Fruit fly (Drosophila melanogaster) whole organism, embryonic: ENCODE data around the gene Rab3-GAP.
A peak's percentile ranks its signal among the peaks of the same experiment; 100 is the strongest.

Source experiments
- Atf-2 ChIP-seq: fragments of 200-800 bp; sonication (Bioruptor generic); optimal IDR thresholded peaks from 2 replicates; lab custom pipeline; 2016; ENCODE audit warnings: missing biosample characterization, missing genetic modification characterization
- B-H1 ChIP-seq: fragments of 200-800 bp; sonication (Bioruptor generic); IDR thresholded peaks from 3 replicates; pipeline ENCODE4 v1.3.6; 2022; ENCODE audit warnings: missing biosample characterization, missing genetic modification characterization
- B-H2 ChIP-seq: fragments of 200-800 bp; sonication (Bioruptor generic); optimal IDR thresholded peaks from 2 replicates; lab custom pipeline; 2018; ENCODE audit warnings: missing biosample characterization, mild to moderate bottlenecking, missing genetic modification characterization
- BEAF-32 ChIP-seq: fragments of 200-800 bp; sonication (Bioruptor generic); optimal IDR thresholded peaks from 3 replicates; lab custom pipeline; 2017; ENCODE audit warnings: missing biosample characterization, missing genetic modification characterization, mild to moderate bottlenecking, moderate library complexity, missing genetic modification reagents
- Bgb ChIP-seq: fragments of 200-800 bp; sonication (Bioruptor generic); IDR thresholded peaks from 2 replicates; pipeline ENCODE4 v1.3.6; 2022; ENCODE audit warnings: missing biosample characterization, missing genetic modification characterization; ENCODE audit not compliant: partially characterized antibody
- CG1233 ChIP-seq: fragments of 200-800 bp; sonication (Bioruptor generic); optimal IDR thresholded peaks from 4 replicates; lab custom pipeline; 2018; ENCODE audit warnings: missing biosample characterization, mild to moderate bottlenecking, missing genetic modification characterization
- CG13296 ChIP-seq: fragments of 200-800 bp; sonication (Bioruptor generic); optimal IDR thresholded peaks from 3 replicates; lab custom pipeline; 2018; ENCODE audit warnings: missing biosample characterization, mild to moderate bottlenecking, missing genetic modification characterization
- CG17359 ChIP-seq: fragments of 200-800 bp; sonication (Bioruptor generic); optimal IDR thresholded peaks from 3 replicates; lab custom pipeline; 2018; ENCODE audit warnings: missing biosample characterization, mild to moderate bottlenecking, missing genetic modification characterization, moderate library complexity
- CG18262 ChIP-seq: fragments of 200-800 bp; optimal IDR thresholded peaks from 3 replicates; lab custom pipeline; 2019; ENCODE audit warnings: missing biosample characterization, mild to moderate bottlenecking, missing genetic modification characterization, moderate library complexity
- CG18764 ChIP-seq: fragments of 200-800 bp; sonication (Bioruptor generic); optimal IDR thresholded peaks from 3 replicates; lab custom pipeline; 2016; ENCODE audit warnings: missing biosample characterization, missing genetic modification characterization
- CG2116 ChIP-seq: fragments of 200-800 bp; sonication (Bioruptor generic); optimal IDR thresholded peaks from 3 replicates; lab custom pipeline; 2018; ENCODE audit warnings: missing biosample characterization, mild to moderate bottlenecking, missing genetic modification characterization
- CG2889 ChIP-seq: fragments of 200-800 bp; sonication (Bioruptor generic); IDR thresholded peaks from 3 replicates; pipeline ENCODE4 v1.3.6; 2022; ENCODE audit warnings: missing biosample characterization, missing genetic modification characterization
- CG30020 ChIP-seq: fragments of 200-800 bp; optimal IDR thresholded peaks from 2 replicates; lab custom pipeline; 2019; ENCODE audit warnings: missing biosample characterization, mild to moderate bottlenecking, missing genetic modification characterization, moderate library complexity
- CG31388 ChIP-seq: fragments of 200-800 bp; sonication (Bioruptor generic); optimal IDR thresholded peaks from 2 replicates; lab custom pipeline; 2016; ENCODE audit warnings: missing biosample characterization, missing genetic modification characterization
- CG3407 ChIP-seq: fragments of 200-800 bp; sonication (Bioruptor generic); optimal IDR thresholded peaks from 2 replicates; lab custom pipeline; 2018; ENCODE audit warnings: missing biosample characterization, mild to moderate bottlenecking, missing genetic modification characterization
- CG34224 ChIP-seq: fragments of 200-800 bp; sonication (Bioruptor generic); IDR thresholded peaks from 3 replicates; pipeline ENCODE4 v1.3.6; 2022; ENCODE audit warnings: missing biosample characterization, missing genetic modification characterization; ENCODE audit not compliant: partially characterized antibody
- CG6654 ChIP-seq: fragments of 200-800 bp; sonication (Bioruptor generic); optimal IDR thresholded peaks from 2 replicates; lab custom pipeline; 2017; ENCODE audit warnings: missing biosample characterization, mild to moderate bottlenecking, missing genetic modification characterization
- CG6813 ChIP-seq: fragments of 200-800 bp; sonication (Bioruptor generic); optimal IDR thresholded peaks from 2 replicates; lab custom pipeline; 2017; ENCODE audit warnings: missing biosample characterization, missing genetic modification characterization, mild to moderate bottlenecking, moderate library complexity, missing genetic modification reagents
- CG7357 ChIP-seq: fragments of 200-800 bp; sonication (Bioruptor generic); IDR thresholded peaks from 3 replicates; pipeline ENCODE4 v1.3.6; 2022; ENCODE audit warnings: missing biosample characterization, missing genetic modification characterization
- CG7839 ChIP-seq: fragments of 200-800 bp; sonication (Bioruptor generic); optimal IDR thresholded peaks from 3 replicates; lab custom pipeline; 2018; ENCODE audit warnings: missing biosample characterization, mild to moderate bottlenecking, missing genetic modification characterization, moderate library complexity
- CG8089 ChIP-seq: fragments of 200-800 bp; sonication (Bioruptor generic); optimal IDR thresholded peaks from 3 replicates; lab custom pipeline; 2016; ENCODE audit warnings: missing biosample characterization, missing genetic modification characterization
- CG8359 ChIP-seq: fragments of 200-800 bp; sonication (Bioruptor generic); optimal IDR thresholded peaks from 2 replicates; lab custom pipeline; 2017; ENCODE audit warnings: missing biosample characterization, mild to moderate bottlenecking, missing genetic modification characterization, borderline replicate concordance
- Dad ChIP-seq: fragments of 200-800 bp; sonication (Bioruptor generic); optimal IDR thresholded peaks from 3 replicates; lab custom pipeline; 2016; ENCODE audit warnings: missing biosample characterization, missing genetic modification characterization
- E2f2 ChIP-seq: fragments of 200-800 bp; sonication (Bioruptor generic); IDR thresholded peaks from 2 replicates; pipeline ENCODE4 v1.3.6; 2022; ENCODE audit warnings: missing biosample characterization, missing genetic modification characterization
- Hr78 ChIP-seq, 2 experiments: fragments of 200-800 bp in 1 of 2; fragments of >200 bp in 1 of 2; sonication (Bioruptor generic) in 1 of 2; optimal IDR thresholded peaks; 2 replicates each; lab custom pipeline; 2017 to 2019; ENCODE audit warnings: missing biosample characterization in 2 of 2, missing genetic modification characterization in 2 of 2, mild to moderate bottlenecking in 1 of 2, moderate library complexity in 1 of 2
- Med ChIP-seq: fragments of 200-800 bp; sonication (Bioruptor generic); peaks from one replicate; lab custom pipeline; 2016; ENCODE audit warnings: missing biosample characterization, missing genetic modification characterization, mild to moderate bottlenecking, inconsistent platforms, moderate library complexity
- Neu2 ChIP-seq: fragments of 200-800 bp; sonication (Bioruptor generic); optimal IDR thresholded peaks from 3 replicates; lab custom pipeline; 2016; ENCODE audit warnings: missing biosample characterization, missing genetic modification characterization, borderline replicate concordance
- Nf-YC ChIP-seq: fragments of 200-800 bp; optimal IDR thresholded peaks from 3 replicates; lab custom pipeline; 2019; ENCODE audit warnings: missing biosample characterization, mild to moderate bottlenecking, missing genetic modification characterization, moderate library complexity
- Ptx1 ChIP-seq: fragments of 200-800 bp; sonication (Bioruptor generic); IDR thresholded peaks from 2 replicates; pipeline ENCODE4 v1.3.6; 2022; ENCODE audit warnings: missing biosample characterization, missing genetic modification characterization
- Scr ChIP-seq: fragments of 200-800 bp; sonication (Bioruptor generic); IDR thresholded peaks from 2 replicates; pipeline ENCODE4 v1.3.6; 2022; ENCODE audit warnings: missing biosample characterization, missing genetic modification characterization; ENCODE audit not compliant: partially characterized antibody
- bowl ChIP-seq: fragments of 200-800 bp; sonication (Bioruptor generic); IDR thresholded peaks from 2 replicates; pipeline ENCODE4 v1.3.6; 2022; ENCODE audit warnings: missing biosample characterization, missing genetic modification characterization
- ci ChIP-seq: fragments of 200-800 bp; sonication (Bioruptor generic); IDR thresholded peaks from 3 replicates; pipeline ENCODE4 v1.3.6; 2022; ENCODE audit warnings: missing biosample characterization, missing genetic modification characterization
- danr ChIP-seq: fragments of 200-800 bp; sonication (Bioruptor generic); IDR thresholded peaks from 2 replicates; pipeline ENCODE4 v1.3.6; 2022; ENCODE audit warnings: missing biosample characterization, missing genetic modification characterization
- dysf ChIP-seq: fragments of 200-800 bp; sonication (Bioruptor generic); IDR thresholded peaks from 3 replicates; pipeline ENCODE4 v1.3.6; 2022; ENCODE audit warnings: missing biosample characterization, missing genetic modification characterization
- ewg ChIP-seq: fragments of 200-800 bp; sonication (Bioruptor generic); optimal IDR thresholded peaks from 3 replicates; lab custom pipeline; 2017; ENCODE audit warnings: mild to moderate bottlenecking, missing biosample characterization, missing genetic modification reagents, missing genetic modification characterization
- gsb ChIP-seq: fragments of 200-800 bp; sonication (Bioruptor generic); IDR thresholded peaks from 2 replicates; pipeline ENCODE4 v1.3.6; 2022; ENCODE audit warnings: missing biosample characterization, missing genetic modification characterization
- hkb ChIP-seq, 2 experiments: fragments of 200-800 bp in 1 of 2; fragments of >200 bp in 1 of 2; sonication (Bioruptor generic) in 1 of 2; IDR thresholded peaks in 1 of 2; optimal IDR thresholded peaks in 1 of 2; 2 replicates each; pipeline versions ENCODE4 v1.3.6 to Lab custom; 2017 to 2022; ENCODE audit warnings: missing biosample characterization in 1 of 2, missing genetic modification characterization in 1 of 2
- nerfin-1 ChIP-seq: fragments of 200-800 bp; sonication (Bioruptor generic); optimal IDR thresholded peaks from 3 replicates; lab custom pipeline; 2019; ENCODE audit warnings: missing biosample characterization, mild to moderate bottlenecking, missing genetic modification characterization, moderate library complexity
- nmo ChIP-seq: fragments of 200-800 bp; sonication (Bioruptor generic); optimal IDR thresholded peaks from 2 replicates; lab custom pipeline; 2018; ENCODE audit warnings: missing biosample characterization, mild to moderate bottlenecking, missing genetic modification characterization, moderate library complexity
- sens ChIP-seq: fragments of 200-800 bp; sonication (Bioruptor generic); peaks from one replicate; lab custom pipeline; 2016; ENCODE audit warnings: missing biosample characterization, missing genetic modification characterization
- sim ChIP-seq: fragments of 200-800 bp; sonication (Bioruptor generic); IDR thresholded peaks from 2 replicates; pipeline ENCODE4 v1.3.6; 2022; ENCODE audit warnings: missing biosample characterization, missing genetic modification characterization
- sr ChIP-seq: fragments of 200-800 bp; sonication (Bioruptor generic); IDR thresholded peaks from 3 replicates; pipeline ENCODE4 v1.3.6; 2022; ENCODE audit warnings: missing biosample characterization, missing genetic modification characterization
- ssp ChIP-seq: fragments of 200-800 bp; sonication (Bioruptor generic); IDR thresholded peaks from 2 replicates; pipeline ENCODE4 v1.3.6; 2022; ENCODE audit warnings: missing biosample characterization, missing genetic modification characterization
- stwl ChIP-seq: fragments of 200-800 bp; sonication (Bioruptor generic); optimal IDR thresholded peaks from 3 replicates; lab custom pipeline; 2018; ENCODE audit warnings: missing biosample characterization, mild to moderate bottlenecking, missing genetic modification characterization, moderate library complexity
- tgo ChIP-seq: fragments of 200-800 bp; sonication (Bioruptor generic); IDR thresholded peaks from 3 replicates; pipeline ENCODE4 v1.3.6; 2022; ENCODE audit warnings: missing biosample characterization, missing genetic modification characterization
- tin ChIP-seq: fragments of 200-800 bp; sonication (Bioruptor generic); optimal IDR thresholded peaks from 3 replicates; lab custom pipeline; 2016; ENCODE audit warnings: missing biosample characterization, missing genetic modification characterization
- twi ChIP-seq: fragments of 200-800 bp; optimal IDR thresholded peaks from 2 replicates; lab custom pipeline; 2019; ENCODE audit warnings: missing biosample characterization, mild to moderate bottlenecking, missing genetic modification characterization, moderate library complexity
- z ChIP-seq: fragments of 200-800 bp; sonication (Bioruptor generic); IDR thresholded peaks from 3 replicates; pipeline ENCODE4 v1.3.6; 2022; ENCODE audit warnings: missing biosample characterization, missing genetic modification characterization
- zen2 ChIP-seq: fragments of 200-800 bp; sonication (Bioruptor generic); IDR thresholded peaks from 3 replicates; pipeline ENCODE4 v1.3.6; 2022; ENCODE audit warnings: missing biosample characterization, missing genetic modification characterization; ENCODE audit not compliant: partially characterized antibody
- zfh1 ChIP-seq: fragments of 200-800 bp; sonication (Bioruptor generic); IDR thresholded peaks from 3 replicates; pipeline ENCODE4 v1.3.6; 2022; ENCODE audit warnings: missing biosample characterization, missing genetic modification characterization

Rab3-GAP gene

DNA sequence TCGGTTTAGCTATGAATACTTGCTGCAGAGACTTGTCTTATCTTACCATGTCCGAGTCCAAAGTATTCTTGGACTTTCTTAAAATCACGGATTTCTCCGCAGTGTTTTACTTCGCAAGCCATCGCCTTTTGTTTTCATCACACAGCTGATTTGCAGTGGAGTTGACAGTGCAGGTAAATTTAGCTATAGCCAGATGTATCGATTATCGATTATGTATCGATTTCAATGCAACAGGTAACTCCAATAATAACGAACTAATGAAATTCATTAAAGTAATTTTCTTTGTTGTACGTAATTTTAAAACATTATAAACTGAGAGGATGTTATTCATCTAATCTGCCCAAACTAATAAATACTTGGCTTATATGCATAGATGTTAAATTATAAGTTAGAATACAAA, at the start of gene Rab3-GAP (continued):
- TF ChIP-seq CG8359 (GFP tag; lab: Kevin White, UChicago) (no peak), Atf-2 (no peak), B-H1 (GFP tag; lab: Robert Waterston, UW) (no peak), Bgb (GFP tag; lab: Robert Waterston, UW) (peak; percentile 52; the same call in 1 of the 2 replicates), CG8089 (GFP tag; lab: Kevin White, UChicago) (no peak), dysf (GFP tag; lab: Robert Waterston, UW) (no peak; the same call in 2 of the 3 replicates), z (GFP tag; lab: Robert Waterston, UW) (no peak), Scr (peak; percentile 48), CG7357 (GFP tag; lab: Robert Waterston, UW) (no peak), ssp (GFP tag; lab: Robert Waterston, UW) (no peak), CG1233 (no peak), sim (GFP tag; lab: Robert Waterston, UW) (no peak), CG13296 (GFP tag; lab: Kevin White, UChicago) (no peak), Ptx1 (no peak), CG34224 (GFP tag; lab: Robert Waterston, UW) (peak; percentile 79), sr (no peak), tin (GFP tag; lab: Kevin White, UChicago) (peak; percentile 29), CG3407 (GFP tag; lab: Kevin White, UChicago) (no peak), ewg (GFP tag; lab: Kevin White, UChicago) (no peak), danr (GFP tag; lab: Robert Waterston, UW) (no peak), zfh1 (peak; percentile 51; the same call in 1 of the 3 replicates), CG31388 (GFP tag; lab: Kevin White, UChicago) (no peak), sens (GFP tag; lab: Kevin White, UChicago) (peak; percentile 87), nmo (GFP tag; lab: Kevin White, UChicago) (peak; percentile 51), tgo (GFP tag; lab: Robert Waterston, UW) (peak; percentile 38; the same call in 1 of the 3 replicates), CG7839 (no peak), hkb (optimal IDR thresholded peaks at IDR 0.05; lab: Kevin White, UChicago) (no peak), hkb (GFP tag; IDR thresholded peaks at IDR 0.05; lab: Robert Waterston, UW) (peak; percentile 57), ci (GFP tag; lab: Robert Waterston, UW) (peak; percentile 44; the same call in 1 of the 3 replicates), nerfin-1 (tag; lab: Kevin White, UChicago) (peak; percentile 62), B-H2 (no peak), CG6813 (GFP tag; lab: Kevin White, UChicago) (no peak), CG17359 (tag; lab: Kevin White, UChicago) (peak; percentile 25), Dad (GFP tag; lab: Kevin White, UChicago) (no peak), CG18764 (GFP tag; lab: Kevin White, UChicago) (peak; percentile 8), BEAF-32 (GFP tag; lab: Kevin White, UChicago) (peak; percentile 36), CG6654 (GFP tag; lab: Kevin White, UChicago) (no peak), Hr78 (GFP tag; optimal IDR thresholded peaks at IDR 0.05; lab: Kevin White, UChicago) (no peak), zen2 (GFP tag; lab: Robert Waterston, UW) (peak; percentile 55; the same call in 2 of the 3 replicates), stwl (tag; lab: Kevin White, UChicago) (peak; percentile 75), Nf-YC (no peak), gsb (no peak), CG18262 (tag; lab: Kevin White, UChicago) (peak; percentile 43), CG2889 (GFP tag; lab: Robert Waterston, UW) (no peak), bowl (GFP tag; lab: Robert Waterston, UW) (no peak), E2f2 (GFP tag; lab: Robert Waterston, UW) (peak; percentile 23; the same call in 1 of the 2 replicates), Med (GFP tag; lab: Kevin White, UChicago) (peak; percentile 78), CG2116 (GFP tag; lab: Kevin White, UChicago) (peak; percentile 85), CG30020 (tag; lab: Kevin White, UChicago) (peak; percentile 26), twi (tag; lab: Kevin White, UChicago) (no peak), Neu2 (GFP tag; lab: Kevin White, UChicago) (no peak)
